Worm (Caenorhabditis elegans) whole organism, young adult: ENCODE results near the gene col-158.
A peak's percentile ranks its signal among the peaks of the same experiment; 100 is the strongest.

Experiments
- B0019.2 ChIP-seq: fragments of 200-800 bp; sonication (Bioruptor generic); conservative IDR thresholded peaks from 2 replicates; pipeline ENCODE4 v1.3.6; 2022; ENCODE audit warnings: missing genetic modification reagents, missing genetic modification characterization, missing compliant biosample characterization
- B0261.1 ChIP-seq: sonication (generic microtip); optimal IDR thresholded peaks from 2 replicates; lab custom pipeline; 2016; ENCODE audit warnings: mild to moderate bottlenecking, missing genetic modification characterization, moderate library complexity, missing compliant biosample characterization
- ama-1 ChIP-seq, 3 experiments: fragments of 150-350 bp in 1 of 3; sonication (generic microtip) in 2 of 3; optimal IDR thresholded peaks; 2 replicates each; lab custom pipeline; 2014 to 2018; ENCODE audit warnings: missing biosample characterization in 2 of 3, missing genetic modification characterization in 2 of 3, missing genetic modification reagents in 2 of 3
- ekl-4 ChIP-seq: fragments of 200-800 bp; sonication (Bioruptor generic); IDR thresholded peaks from 2 replicates; pipeline ENCODE4 v1.3.6; 2022; ENCODE audit warnings: missing genetic modification reagents, missing genetic modification characterization, missing compliant biosample characterization
- lag-1 ChIP-seq: fragments of 200-800 bp; sonication (Bioruptor generic); IDR thresholded peaks from 2 replicates; pipeline ENCODE4 v1.3.6; 2022; ENCODE audit warnings: missing genetic modification reagents, missing genetic modification characterization, missing compliant biosample characterization
- lin-26 ChIP-seq: fragments of 200-800 bp; sonication (Bioruptor generic); IDR thresholded peaks from 2 replicates; pipeline ENCODE4 v1.3.6; 2022; ENCODE audit warnings: missing genetic modification reagents, missing genetic modification characterization, missing compliant biosample characterization
- nhr-90 ChIP-seq: sonication (generic microtip); optimal IDR thresholded peaks from 2 replicates; lab custom pipeline; 2016; ENCODE audit warnings: missing genotype, mild to moderate bottlenecking, missing genetic modification characterization, missing compliant biosample characterization
- pha-4 ChIP-seq: fragments of 150-350 bp; sonication (generic microtip); optimal IDR thresholded peaks from 2 replicates; lab custom pipeline; 2014; ENCODE audit warnings: missing biosample characterization, missing genetic modification reagents, missing genetic modification characterization
- sdz-38 ChIP-seq: sonication (generic microtip); optimal IDR thresholded peaks from 2 replicates; lab custom pipeline; 2016; ENCODE audit warnings: missing genotype, missing genetic modification characterization, missing compliant biosample characterization
- unc-62 ChIP-seq: fragments of 150-350 bp; optimal IDR thresholded peaks from 2 replicates; lab custom pipeline; 2014; ENCODE audit warnings: missing biosample characterization, missing genetic modification reagents, missing genetic modification characterization

DNA sequence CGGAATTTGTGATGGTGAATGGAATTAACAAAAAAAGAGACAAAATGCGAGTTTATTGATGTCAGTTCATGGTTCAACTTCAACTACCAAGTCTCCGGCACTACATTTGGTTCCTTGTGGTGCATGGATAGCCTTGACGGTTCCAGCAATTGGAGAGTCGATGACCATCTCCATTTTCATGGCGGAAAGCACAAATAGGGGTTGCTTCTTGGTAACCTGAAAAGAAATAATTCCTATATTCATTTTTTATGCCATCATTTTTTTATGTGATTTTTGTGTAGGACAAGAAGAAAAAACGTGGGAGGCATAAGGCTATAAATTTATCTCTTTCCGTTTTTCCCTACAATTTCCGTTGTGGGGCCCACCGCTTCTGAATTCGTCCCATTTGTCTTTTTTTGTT is 11.3 kb upstream of the col-158 start:
- TF ChIP-seq ekl-4 (GFP tag; lab: Robert Waterston, UW) (peak; percentile 37; the same call in 1 of the 2 replicates), B0261.1 (tag; lab: Kevin White, UChicago) (no peak), lag-1 (GFP tag; lab: Robert Waterston, UW) (no peak), sdz-38 (tag; lab: Kevin White, UChicago) (no peak), pha-4 (tag; lab: Kevin White, UChicago) (no peak), ama-1 (optimal IDR thresholded peaks at IDR 0.05; lab: Kevin White, UChicago) (no peak), ama-1 (GFP tag; optimal IDR thresholded peaks at IDR 0.05; lab: Kevin White, UChicago) (no peak), lin-26 (GFP tag; lab: Robert Waterston, UW) (no peak), B0019.2 (no peak), unc-62 (GFP tag; lab: Kevin White, UChicago) (no peak), nhr-90 (tag; lab: Kevin White, UChicago) (no peak)
